Worm (Caenorhabditis elegans) whole organism, young adult: Measurements from ENCODE around the gene haly-1.

ENCODE experiments used
- B0019.2 ChIP-seq: fragments of 200-800 bp; sonication (Bioruptor generic); conservative IDR thresholded peaks from 2 replicates; pipeline ENCODE4 v1.3.6; 2022; ENCODE audit warnings: missing genetic modification reagents, missing genetic modification characterization, missing compliant biosample characterization
- F10E7.11 ChIP-seq: sonication (generic microtip); optimal IDR thresholded peaks from 2 replicates; lab custom pipeline; 2017; ENCODE audit warnings: mild to moderate bottlenecking, missing genetic modification characterization, moderate library complexity, missing compliant biosample characterization
- F23B12.7 ChIP-seq: sonication (generic microtip); optimal IDR thresholded peaks from 2 replicates; lab custom pipeline; 2017; ENCODE audit warnings: missing genetic modification characterization, mild to moderate bottlenecking, missing compliant biosample characterization, antibody characterized with exemption, moderate library complexity; ENCODE audit not compliant: insufficient read depth
- F37B4.10 ChIP-seq: fragments of 200-800 bp; sonication (Bioruptor generic); IDR thresholded peaks from 2 replicates; pipeline ENCODE4 v1.3.6; 2022; ENCODE audit warnings: missing genetic modification characterization, missing compliant biosample characterization
- F52B5.7 ChIP-seq: sonication (generic microtip); optimal IDR thresholded peaks from 2 replicates; lab custom pipeline; 2016; ENCODE audit warnings: mild to moderate bottlenecking, missing genetic modification characterization, missing compliant biosample characterization
- F55B11.4 ChIP-seq: sonication (generic microtip); optimal IDR thresholded peaks from 2 replicates; lab custom pipeline; 2016; ENCODE audit warnings: missing compliant biosample characterization, missing genetic modification characterization, borderline replicate concordance; ENCODE audit not compliant: insufficient read depth
- T07F8.4 ChIP-seq: sonication (generic microtip); optimal IDR thresholded peaks from 2 replicates; lab custom pipeline; 2016; ENCODE audit warnings: mild to moderate bottlenecking, missing genetic modification characterization, moderate library complexity, missing compliant biosample characterization
- T26A5.8 ChIP-seq: sonication (generic microtip); optimal IDR thresholded peaks from 2 replicates; lab custom pipeline; 2016; ENCODE audit warnings: missing genetic modification characterization, missing compliant biosample characterization
- Y53G8AR.9 ChIP-seq: fragments of 200-800 bp; sonication (Bioruptor generic); conservative IDR thresholded peaks from 2 replicates; pipeline ENCODE4 v1.3.6; 2022; ENCODE audit warnings: missing genetic modification reagents, missing genetic modification characterization, missing compliant biosample characterization
- ama-1 ChIP-seq, 3 experiments: fragments of 150-350 bp in 1 of 3; sonication (generic microtip) in 2 of 3; optimal IDR thresholded peaks; 2 replicates each; lab custom pipeline; 2014 to 2018; ENCODE audit warnings: missing biosample characterization in 2 of 3, missing genetic modification characterization in 2 of 3, missing genetic modification reagents in 2 of 3
- aptf-2 ChIP-seq: fragments of 200-800 bp; sonication (Bioruptor generic); conservative IDR thresholded peaks from 2 replicates; pipeline ENCODE4 v1.3.6; 2022; ENCODE audit warnings: missing genetic modification reagents, missing genetic modification characterization, missing compliant biosample characterization
- ceh-58 ChIP-seq: fragments of 200-800 bp; sonication (Bioruptor generic); IDR thresholded peaks from 2 replicates; pipeline ENCODE4 v1.3.6; 2022; ENCODE audit warnings: missing genetic modification characterization, missing compliant biosample characterization
- ceh-79 ChIP-seq: sonication (generic microtip); optimal IDR thresholded peaks from 2 replicates; lab custom pipeline; 2017; ENCODE audit warnings: mild to moderate bottlenecking, missing genetic modification characterization, missing compliant biosample characterization
- ceh-91 ChIP-seq: fragments of 200-800 bp; sonication (Bioruptor generic); IDR thresholded peaks from 2 replicates; pipeline ENCODE4 v1.3.6; 2022; ENCODE audit warnings: missing genetic modification reagents, missing genetic modification characterization, missing compliant biosample characterization
- dox-1 ChIP-seq: fragments of 200-800 bp; sonication (Bioruptor generic); IDR thresholded peaks from 2 replicates; pipeline ENCODE4 v1.3.6; 2022; ENCODE audit warnings: missing genetic modification reagents, missing genetic modification characterization, missing compliant biosample characterization
- egl-18 ChIP-seq: fragments of 200-800 bp; sonication (Bioruptor generic); IDR thresholded peaks from 2 replicates; pipeline ENCODE4 v1.3.6; 2022; ENCODE audit warnings: missing genetic modification reagents, missing genetic modification characterization, missing compliant biosample characterization
- egrh-3 ChIP-seq: fragments of 200-800 bp; sonication (Bioruptor generic); IDR thresholded peaks from 2 replicates; pipeline ENCODE4 v1.3.6; 2022; ENCODE audit warnings: missing genetic modification reagents, missing genetic modification characterization, missing compliant biosample characterization
- fkh-3 ChIP-seq: sonication (generic microtip); optimal IDR thresholded peaks from 2 replicates; lab custom pipeline; 2016; ENCODE audit warnings: mild to moderate bottlenecking, missing genetic modification characterization, missing compliant biosample characterization
- him-1 ChIP-seq: sonication (generic microtip); optimal IDR thresholded peaks from 2 replicates; lab custom pipeline; 2016; ENCODE audit warnings: missing genotype, missing genetic modification reagents, missing genetic modification characterization, missing compliant biosample characterization
- hlh-12 ChIP-seq: sonication (generic microtip); optimal IDR thresholded peaks from 2 replicates; lab custom pipeline; 2016; ENCODE audit warnings: missing genetic modification characterization, missing compliant biosample characterization
- lin-26 ChIP-seq: fragments of 200-800 bp; sonication (Bioruptor generic); IDR thresholded peaks from 2 replicates; pipeline ENCODE4 v1.3.6; 2022; ENCODE audit warnings: missing genetic modification reagents, missing genetic modification characterization, missing compliant biosample characterization
- lin-40 ChIP-seq: sonication (generic microtip); optimal IDR thresholded peaks from 2 replicates; lab custom pipeline; 2016; ENCODE audit warnings: missing genetic modification characterization, mild to moderate bottlenecking, missing compliant biosample characterization, missing genotype, missing genetic modification reagents
- lin-54 ChIP-seq: fragments of 200-800 bp; sonication (Bioruptor generic); optimal IDR thresholded peaks from 2 replicates; lab custom pipeline; 2018; ENCODE audit warnings: mild to moderate bottlenecking, missing genetic modification characterization, missing compliant biosample characterization
- lsy-27 ChIP-seq: sonication (generic microtip); optimal IDR thresholded peaks from 2 replicates; lab custom pipeline; 2017; ENCODE audit warnings: missing genetic modification characterization, mild to moderate bottlenecking, missing compliant biosample characterization, antibody characterized with exemption, missing genotype, borderline replicate concordance; ENCODE audit not compliant: insufficient read depth
- madf-10 ChIP-seq: sonication (generic microtip); optimal IDR thresholded peaks from 2 replicates; lab custom pipeline; 2016; ENCODE audit warnings: mild to moderate bottlenecking, missing genetic modification characterization, missing compliant biosample characterization
- madf-6 ChIP-seq: fragments of 200-800 bp; sonication (Bioruptor generic); IDR thresholded peaks from 2 replicates; pipeline ENCODE4 v1.3.6; 2022; ENCODE audit warnings: missing genetic modification reagents, missing genetic modification characterization, missing compliant biosample characterization
- mes-4 ChIP-seq: sonication (generic microtip); optimal IDR thresholded peaks from 2 replicates; lab custom pipeline; 2016; ENCODE audit warnings: missing genotype, missing genetic modification characterization, missing compliant biosample characterization
- mxl-1 ChIP-seq: sonication (generic microtip); optimal IDR thresholded peaks from 2 replicates; lab custom pipeline; 2016; ENCODE audit warnings: missing genetic modification characterization, missing compliant biosample characterization
- nfya-1 ChIP-seq: sonication (generic microtip); optimal IDR thresholded peaks from 2 replicates; lab custom pipeline; 2017; ENCODE audit warnings: antibody characterized with exemption, missing compliant biosample characterization, missing genetic modification characterization, borderline replicate concordance; ENCODE audit not compliant: insufficient read depth
- nfyb-1 ChIP-seq: fragments of 200-800 bp; sonication (Bioruptor generic); IDR thresholded peaks from 2 replicates; pipeline ENCODE4 v1.3.6; 2022; ENCODE audit warnings: missing genetic modification reagents, missing genetic modification characterization, missing compliant biosample characterization
- nhr-27 ChIP-seq: fragments of 200-800 bp; sonication (Bioruptor generic); optimal IDR thresholded peaks from 2 replicates; lab custom pipeline; 2018; ENCODE audit warnings: mild to moderate bottlenecking, missing genetic modification characterization, moderate library complexity, missing compliant biosample characterization
- nhr-80 ChIP-seq: sonication (generic microtip); optimal IDR thresholded peaks from 2 replicates; lab custom pipeline; 2016; ENCODE audit warnings: missing genetic modification characterization, missing compliant biosample characterization
- nhr-90 ChIP-seq: sonication (generic microtip); optimal IDR thresholded peaks from 2 replicates; lab custom pipeline; 2016; ENCODE audit warnings: missing genotype, mild to moderate bottlenecking, missing genetic modification characterization, missing compliant biosample characterization
- pbrm-1 ChIP-seq: fragments of 200-800 bp; sonication (Bioruptor generic); IDR thresholded peaks from 2 replicates; pipeline ENCODE4 v1.3.6; 2022; ENCODE audit warnings: missing genetic modification reagents, missing genetic modification characterization, missing compliant biosample characterization
- rcor-1 ChIP-seq: fragments of 200-800 bp; sonication (Bioruptor generic); IDR thresholded peaks from 2 replicates; pipeline ENCODE4 v1.3.6; 2022; ENCODE audit warnings: missing genetic modification reagents, missing genetic modification characterization, missing compliant biosample characterization
- repo-1 ChIP-seq: sonication (generic microtip); optimal IDR thresholded peaks from 2 replicates; lab custom pipeline; 2017; ENCODE audit warnings: mild to moderate bottlenecking, missing genetic modification characterization, missing compliant biosample characterization
- sdz-38 ChIP-seq: sonication (generic microtip); optimal IDR thresholded peaks from 2 replicates; lab custom pipeline; 2016; ENCODE audit warnings: missing genotype, missing genetic modification characterization, missing compliant biosample characterization
- snpc-4 ChIP-seq, 5 experiments: fragments of 150-350 bp in 1 of 5; sonication (generic microtip) in 4 of 5; optimal IDR thresholded peaks; 2 replicates each; lab custom pipeline; 2014 to 2018; ENCODE audit warnings: missing genetic modification characterization in 5 of 5, missing biosample characterization in 3 of 5, antibody characterized with exemption in 2 of 5, mild to moderate bottlenecking in 2 of 5, missing compliant biosample characterization in 2 of 5, missing genotype in 2 of 5, moderate library complexity in 2 of 5, missing genetic modification reagents in 1 of 5
- unc-130 ChIP-seq: sonication (generic microtip); optimal IDR thresholded peaks from 2 replicates; lab custom pipeline; 2016; ENCODE audit warnings: missing genetic modification reagents, missing genetic modification characterization, missing compliant biosample characterization
- xnd-1 ChIP-seq: sonication (generic microtip); optimal IDR thresholded peaks from 2 replicates; lab custom pipeline; 2016; ENCODE audit warnings: missing genotype, missing genetic modification reagents, missing genetic modification characterization, missing compliant biosample characterization
- ztf-25 ChIP-seq: fragments of 200-800 bp; sonication (Bioruptor generic); IDR thresholded peaks from 2 replicates; pipeline ENCODE4 v1.3.6; 2022; ENCODE audit warnings: missing genetic modification reagents, missing genetic modification characterization, missing compliant biosample characterization
- ztf-28 ChIP-seq: fragments of 200-800 bp; sonication (Bioruptor generic); IDR thresholded peaks from 2 replicates; pipeline ENCODE4 v1.3.6; 2022; ENCODE audit warnings: missing genetic modification reagents, missing genetic modification characterization, missing compliant biosample characterization
- ztf-6 ChIP-seq: fragments of 200-800 bp; sonication (Bioruptor generic); IDR thresholded peaks from 2 replicates; pipeline ENCODE4 v1.3.6; 2022; ENCODE audit warnings: missing genetic modification reagents, missing genetic modification characterization, missing compliant biosample characterization

haly-1 gene

DNA sequence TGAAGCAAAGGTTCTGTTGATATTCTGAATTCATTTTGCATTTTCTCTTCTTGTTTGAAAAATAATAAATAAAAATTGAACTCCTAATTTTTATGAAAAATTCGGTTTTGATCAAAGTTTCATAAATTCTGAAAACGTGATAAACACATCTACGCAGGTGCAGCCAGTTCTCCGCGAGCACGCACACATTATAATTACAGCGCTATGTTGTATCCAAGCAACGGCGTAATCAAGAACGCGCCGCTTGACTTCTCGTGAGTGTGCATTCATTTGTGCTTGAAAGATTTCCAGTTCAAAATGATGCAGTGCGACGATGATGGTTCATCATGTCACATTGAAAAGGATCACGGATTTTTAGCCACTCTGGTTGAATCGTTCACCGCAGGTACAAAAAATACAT lies 4.5 kb downstream of the haly-1 start, which contains the start of gene F47B10.3:
F47B10.3 (plus strand) TSS at position 301 of the 400 bp plus-strand sequence.
- no peak for TF ChIP-seq T26A5.8 (tag; lab: Kevin White, UChicago)
- TF ChIP-seq F10E7.11 (tag; lab: Kevin White, UChicago): no peak
- no peak for TF ChIP-seq ztf-25
- no peak for TF ChIP-seq sdz-38
- TF ChIP-seq F52B5.7 (tag; lab: Kevin White, UChicago): no peak
- no peak for TF ChIP-seq F55B11.4
- TF ChIP-seq F37B4.10: no peak
- TF ChIP-seq lin-54 (GFP tag; lab: Kevin White, UChicago): no peak
- no peak for TF ChIP-seq lin-26 (GFP tag; lab: Robert Waterston, UW)
- TF ChIP-seq nfyb-1 (GFP tag; lab: Robert Waterston, UW): no peak
- TF ChIP-seq mxl-1 (tag; lab: Kevin White, UChicago): no peak
- TF ChIP-seq Y53G8AR.9: no peak
- TF ChIP-seq ceh-58 (GFP tag; lab: Robert Waterston, UW): no peak
- no peak for TF ChIP-seq ceh-91 (GFP tag; lab: Robert Waterston, UW)
- TF ChIP-seq nfya-1 (tag; lab: Kevin White, UChicago): no peak
- no peak for TF ChIP-seq madf-6
- no peak for TF ChIP-seq nhr-90 (tag; lab: Kevin White, UChicago)
- no peak for TF ChIP-seq egl-18

DNA sequence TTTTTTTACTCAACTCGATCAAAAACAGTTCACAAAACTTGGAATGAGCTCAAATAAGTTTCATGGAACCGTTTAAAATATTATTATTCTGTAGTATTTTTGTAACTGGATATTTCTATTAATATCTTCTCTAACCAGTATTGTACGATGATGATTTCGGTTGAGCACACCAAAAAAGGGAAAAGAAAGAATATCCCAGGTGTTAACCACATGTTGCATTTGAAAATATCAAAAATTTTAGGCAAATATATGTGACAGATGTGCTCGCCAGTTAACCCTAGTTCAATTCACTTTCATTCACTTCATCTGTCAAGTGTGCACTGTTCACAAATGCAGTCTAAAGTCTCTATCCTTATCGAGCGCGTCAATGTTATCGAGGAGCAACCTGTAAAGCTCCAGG lies 5.4 kb downstream of the haly-1 start, which contains the start of gene F47B10.4:
F47B10.4 (plus strand) TSS at position 301 of the 400 bp plus-strand sequence.
- TF ChIP-seq rcor-1 (GFP tag; lab: Robert Waterston, UW): no peak
- no peak for TF ChIP-seq madf-10 (tag; lab: Kevin White, UChicago)
- no peak for TF ChIP-seq hlh-12 (tag; lab: Kevin White, UChicago)
- TF ChIP-seq nhr-80 (tag; lab: Kevin White, UChicago): no peak
- TF ChIP-seq F55B11.4: no peak
- no peak for TF ChIP-seq ztf-28
- TF ChIP-seq dox-1 (GFP tag; lab: Robert Waterston, UW): no peak
- no peak for TF ChIP-seq pbrm-1
- TF ChIP-seq nhr-27 (tag; lab: Kevin White, UChicago): no peak
- no peak for TF ChIP-seq mes-4 (tag; lab: Kevin White, UChicago)
- no peak for TF ChIP-seq nfya-1 (tag; lab: Kevin White, UChicago)
- no peak for TF ChIP-seq ceh-79 (tag; lab: Kevin White, UChicago)
- TF ChIP-seq ceh-58 (GFP tag; lab: Robert Waterston, UW): no peak
- TF ChIP-seq T07F8.4 (tag; lab: Kevin White, UChicago): no peak
- no peak for TF ChIP-seq aptf-2 (GFP tag; lab: Robert Waterston, UW)
- TF ChIP-seq lin-40 (tag; lab: Kevin White, UChicago): no peak
- no peak for TF ChIP-seq lsy-27 (tag; lab: Kevin White, UChicago)
- TF ChIP-seq nhr-90 (tag; lab: Kevin White, UChicago): no peak
- TF ChIP-seq unc-130 (GFP tag; lab: Kevin White, UChicago): no peak
- TF ChIP-seq, all 124 proteins: peak for 0

DNA sequence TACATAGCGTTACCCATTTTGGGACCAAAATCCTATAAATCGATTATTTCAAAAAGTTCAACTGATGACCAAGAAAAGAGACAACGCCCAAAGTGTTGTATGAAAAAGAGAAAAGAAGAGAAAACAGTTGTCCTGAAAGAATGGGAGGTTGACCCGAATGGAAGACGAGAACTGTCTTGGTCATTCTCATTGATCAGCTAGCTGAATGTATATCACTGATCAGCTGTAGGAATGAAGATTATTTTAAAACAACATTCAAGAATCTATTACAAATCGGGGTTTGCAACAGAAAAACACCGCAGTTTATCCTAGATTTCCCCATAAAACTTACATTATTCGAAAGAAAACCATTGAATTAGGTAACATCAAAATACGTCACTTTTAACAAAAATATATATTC lies 5.9 kb downstream of the haly-1 start, which contains the start of gene F47B10.5:
F47B10.5 (minus strand) TSS at position 101 of the 400 bp plus-strand sequence.
- no peak for TF ChIP-seq repo-1 (tag; lab: Kevin White, UChicago)
- TF ChIP-seq lin-54 (GFP tag; lab: Kevin White, UChicago): no peak
- no peak for TF ChIP-seq xnd-1 (tag; lab: Kevin White, UChicago)
- TF ChIP-seq B0019.2 (GFP tag; lab: Robert Waterston, UW): no peak
- TF ChIP-seq ama-1 (optimal IDR thresholded peaks at IDR 0.05; lab: Kevin White, UChicago): no peak
- TF ChIP-seq ama-1 (GFP tag; optimal IDR thresholded peaks at IDR 0.05; lab: Kevin White, UChicago): no peak
- no peak for TF ChIP-seq fkh-3 (tag; lab: Kevin White, UChicago)
- TF ChIP-seq egrh-3 (GFP tag; lab: Robert Waterston, UW): no peak
- no peak for TF ChIP-seq F23B12.7 (tag; lab: Kevin White, UChicago)
- TF ChIP-seq snpc-4 (GFP tag; optimal IDR thresholded peaks at IDR 0.05; lab: Kevin White, UChicago): no peak
- TF ChIP-seq snpc-4 (tag; optimal IDR thresholded peaks at IDR 0.05; lab: Kevin White, UChicago): no peak
- no peak for TF ChIP-seq ztf-6
- TF ChIP-seq him-1 (tag; lab: Kevin White, UChicago): no peak
